Worm (Caenorhabditis elegans) whole organism, L1 larva: Measurements from ENCODE around the gene nhr-171.

Source experiments
- ceh-90 ChIP-seq: sonication (generic microtip); optimal IDR thresholded peaks from 2 replicates; lab custom pipeline; 2016; ENCODE audit warnings: missing genetic modification characterization, missing compliant biosample characterization
- snpc-4 ChIP-seq: fragments of 150-350 bp; optimal IDR thresholded peaks from 2 replicates; lab custom pipeline; 2014; ENCODE audit warnings: missing biosample characterization, missing genetic modification characterization
- ztf-4 ChIP-seq: fragments of 150-350 bp; optimal IDR thresholded peaks from 2 replicates; lab custom pipeline; 2014; ENCODE audit warnings: missing biosample characterization, missing genetic modification characterization

ce11 chrV:7547479-7547878 is 35.9 kb downstream of the nhr-171 start, which contains the start of gene ftn-1:
- TF ChIP-seq snpc-4 (tag; lab: Kevin White, UChicago) (no peak), ztf-4 (tag; lab: Kevin White, UChicago) (no peak), ceh-90 (tag; lab: Kevin White, UChicago) (no peak)
